Fruit fly (Drosophila melanogaster): ENCODE measurements around the gene CG17477.
A peak's percentile ranks its signal among the peaks of the same experiment; 100 is the strongest.

Gene CG17477

DNA sequence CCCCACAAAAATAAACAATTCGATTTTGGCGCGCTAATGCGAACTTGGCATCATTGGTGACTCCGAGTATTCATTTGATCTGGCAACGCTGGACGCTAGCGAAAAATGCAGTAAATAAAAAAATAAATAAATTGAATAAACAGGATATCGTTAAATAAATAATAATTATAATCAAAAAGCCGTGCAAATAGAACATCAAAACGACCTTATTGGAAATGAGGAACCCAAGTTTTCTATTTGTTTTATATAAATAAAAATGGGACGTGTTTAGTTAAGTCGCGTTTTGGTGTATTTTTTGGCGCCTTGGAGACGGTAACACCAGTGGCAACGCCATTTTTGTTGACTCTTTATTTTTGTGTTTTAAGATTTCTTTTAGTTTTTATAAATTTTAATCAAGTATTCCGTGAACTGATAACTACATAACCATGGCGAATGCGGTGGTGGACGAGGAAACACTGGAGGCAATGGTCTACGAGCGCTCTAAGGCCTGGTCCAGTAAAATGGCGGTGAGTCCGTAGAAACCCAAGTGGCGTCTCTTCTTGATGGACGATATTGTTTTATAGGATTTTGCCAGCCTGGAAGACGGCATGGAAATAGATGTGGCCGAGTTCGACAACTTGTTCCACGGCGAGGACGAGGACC lies 38.6 kb downstream of the CG17477 start, which contains the start of gene cal1 (continued):
- TF ChIP-seq hkb (optimal IDR thresholded peaks at IDR 0.05) (peak; percentile 78), hkb (GFP tag; IDR thresholded peaks at IDR 0.05) (no peak), psq (GFP tag; optimal IDR thresholded peaks at IDR 0.05) (no peak), gt (GFP tag; IDR thresholded peaks at IDR 0.05) (no peak), Nf-YB (GFP tag; optimal IDR thresholded peaks at IDR 0.05) (no peak), MESR4 (GFP tag; optimal IDR thresholded peaks at IDR 0.05) (peak; percentile 75), unpg (GFP tag; optimal IDR thresholded peaks at IDR 0.05) (no peak), CG4404 (GFP tag; IDR thresholded peaks at IDR 0.05) (no peak), cg (GFP tag; optimal IDR thresholded peaks at IDR 0.05) (no peak), fd3F (GFP tag; optimal IDR thresholded peaks at IDR 0.05) (no peak), amos (GFP tag; IDR thresholded peaks at IDR 0.05; ENCODE audit: partially characterized antibody) (0 out of 2 replicates have a peak, but pooled peaks have one; percentile 26), Hr78 (GFP tag; optimal IDR thresholded peaks at IDR 0.05) (no peak), BEAF-32 (GFP tag; optimal IDR thresholded peaks at IDR 0.05) (peak; percentile 51), NFAT (GFP tag; IDR thresholded peaks at IDR 0.05) (no peak), CG13296 (GFP tag; optimal IDR thresholded peaks at IDR 0.05) (no peak), Blimp-1 (GFP tag; optimal IDR thresholded peaks at IDR 0.05) (no peak), Dll (GFP tag; IDR thresholded peaks at IDR 0.05; ENCODE audit: partially characterized antibody) (no peak), pum (GFP tag; optimal IDR thresholded peaks at IDR 0.05) (no peak), YL-1 (GFP tag; optimal IDR thresholded peaks at IDR 0.05) (peak; percentile 73), Doc3 (GFP tag; IDR thresholded peaks at IDR 0.05; ENCODE audit: partially characterized antibody) (no peak), ssp (GFP tag; IDR thresholded peaks at IDR 0.05) (no peak), tll (GFP tag; optimal IDR thresholded peaks at IDR 0.05) (peak in 1 of 2 experiments; percentile 77)

DNA sequence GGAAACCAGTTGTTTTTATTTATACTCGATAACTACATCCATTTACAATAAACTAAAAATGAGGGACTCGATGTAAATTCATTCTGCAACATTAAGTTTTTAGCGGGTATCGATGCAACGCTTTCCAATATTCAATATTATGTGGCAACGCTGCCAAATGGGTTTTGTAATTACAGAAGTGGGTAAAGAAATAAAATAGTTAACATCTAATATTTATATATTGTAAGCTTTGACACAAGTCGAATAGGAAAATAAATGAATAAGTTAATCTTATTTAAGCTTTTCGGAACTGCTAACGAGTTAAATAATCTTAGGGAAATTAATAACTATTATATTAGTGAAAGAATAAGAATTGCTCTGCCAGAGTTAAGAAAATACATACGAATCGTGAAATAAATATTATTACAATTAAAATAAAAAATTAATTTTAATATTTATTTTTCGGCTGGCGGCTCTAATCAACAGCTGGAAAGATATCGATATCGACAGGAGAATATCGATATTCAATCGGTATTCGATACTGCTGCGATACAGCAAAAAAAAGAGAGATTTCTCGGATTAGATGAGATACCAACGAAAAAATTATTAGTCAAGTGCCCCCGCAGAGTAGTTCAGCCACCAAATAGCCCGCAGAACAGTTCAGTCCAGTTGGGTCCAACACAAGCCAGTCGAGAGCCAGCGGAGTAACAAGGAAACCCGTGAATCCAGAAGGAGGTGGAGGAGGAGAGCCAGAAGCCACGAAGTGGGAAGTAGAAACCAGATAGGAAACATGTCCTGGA lies 41.5 kb downstream of the CG17477 start, which contains the start of gene GckIII:
GckIII (plus strand) TSS at position 485 of the 779 bp plus-strand sequence.
- peak; percentile 19 for TF ChIP-seq CG18262 (tag; optimal IDR thresholded peaks at IDR 0.05)
- peak; percentile 59 for TF ChIP-seq stwl (tag; optimal IDR thresholded peaks at IDR 0.05)
- TF ChIP-seq amos (GFP tag; IDR thresholded peaks at IDR 0.05; ENCODE audit: partially characterized antibody), result peak; percentile 79
- peak; percentile 86 for TF ChIP-seq Doc3 (GFP tag; IDR thresholded peaks at IDR 0.05; ENCODE audit: partially characterized antibody)
- TF ChIP-seq CG10979 (tag; optimal IDR thresholded peaks at IDR 0.05), result peak; percentile 2
- TF ChIP-seq CG16813 (GFP tag; IDR thresholded peaks at IDR 0.05; ENCODE audit: partially characterized antibody), result peak; percentile 57; the same call in 2 of the 3 replicates
- peak; percentile 37 for TF ChIP-seq pzg (GFP tag; optimal IDR thresholded peaks at IDR 0.05)
- TF ChIP-seq CG13287 (GFP tag; IDR thresholded peaks at IDR 0.05; ENCODE audit: partially characterized antibody), result peak; percentile 87
- TF ChIP-seq CG30020 (tag; optimal IDR thresholded peaks at IDR 0.05), result peak; percentile 16
- no peak for TF ChIP-seq nerfin-1 (tag; optimal IDR thresholded peaks at IDR 0.05)
- TF ChIP-seq CG12391 (tag; optimal IDR thresholded peaks at IDR 0.05), result peak; percentile 26
- TF ChIP-seq CG9727 (GFP tag; optimal IDR thresholded peaks at IDR 0.05), result peak; percentile 5
- TF ChIP-seq zen2 (GFP tag; IDR thresholded peaks at IDR 0.05; ENCODE audit: partially characterized antibody), result peak; percentile 89
- peak; percentile 32 for TF ChIP-seq CG8924 (tag; optimal IDR thresholded peaks at IDR 0.05)
- TF ChIP-seq vnd (GFP tag; IDR thresholded peaks at IDR 0.05; ENCODE audit: partially characterized antibody), result peak; percentile 66
- no peak for TF ChIP-seq CG11696 (GFP tag; IDR thresholded peaks at IDR 0.05)
- TF ChIP-seq hb (GFP tag; IDR thresholded peaks at IDR 0.05; ENCODE audit: partially characterized antibody), result peak; percentile 79
- TF ChIP-seq Med (GFP tag), result peak; percentile 54
- TF ChIP-seq Ets97D (GFP tag; optimal IDR thresholded peaks at IDR 0.05), result no peak
- TF ChIP-seq Oaz (GFP tag; IDR thresholded peaks at IDR 0.05), result no peak
- TF ChIP-seq MESR4 (GFP tag; optimal IDR thresholded peaks at IDR 0.05), result peak; percentile 89
- TF ChIP-seq D19B (GFP tag; optimal IDR thresholded peaks at IDR 0.05), result no peak
- TF ChIP-seq grn (GFP tag; optimal IDR thresholded peaks at IDR 0.05), result peak; percentile 86
- TF ChIP-seq ato (GFP tag; IDR thresholded peaks at IDR 0.05; ENCODE audit: partially characterized antibody), result peak; percentile 37
- TF ChIP-seq CG32772 (GFP tag; IDR thresholded peaks at IDR 0.05), result no peak
- TF ChIP-seq NFAT (GFP tag; IDR thresholded peaks at IDR 0.05), result no peak
- peak; percentile 70 for TF ChIP-seq inv (GFP tag; IDR thresholded peaks at IDR 0.05; ENCODE audit: partially characterized antibody)

All from whole organism, embryonic.